Fruit fly (Drosophila melanogaster): ENCODE data around the gene CG34367.
A peak's percentile ranks its signal among the peaks of the same experiment; 100 is the strongest.

Gene CG34367

dm6 chr2L:10386208-10386805, 32.6 kb upstream of the CG34367 start, which contains the start of the genes Cdk1 and mRpS7 (continued):
- TF ChIP-seq CG13775 (GFP tag; optimal IDR thresholded peaks at IDR 0.05) (peak; percentile 80), Doc3 (GFP tag; IDR thresholded peaks at IDR 0.05; ENCODE audit: partially characterized antibody) (no peak), CG18476 (GFP tag; optimal IDR thresholded peaks at IDR 0.05) (peak; percentile 64), p53 (GFP tag; optimal IDR thresholded peaks at IDR 0.05) (no peak), CG30403 (GFP tag; optimal IDR thresholded peaks at IDR 0.05) (peak; percentile 83), Mad (GFP tag; optimal IDR thresholded peaks at IDR 0.05) (peak; percentile 40), CG4404 (GFP tag; IDR thresholded peaks at IDR 0.05) (peak; percentile 48), Ets97D (GFP tag; optimal IDR thresholded peaks at IDR 0.05) (peak; percentile 31), CG13894 (tag; optimal IDR thresholded peaks at IDR 0.05) (peak; percentile 47), Camta (GFP tag; optimal IDR thresholded peaks at IDR 0.05) (peak; percentile 57), rib (GFP tag; IDR thresholded peaks at IDR 0.05) (no peak), Aef1 (GFP tag; IDR thresholded peaks at IDR 0.05) (peak; percentile 53), CG8281 (tag; optimal IDR thresholded peaks at IDR 0.05) (no peak), CG9797 (GFP tag; optimal IDR thresholded peaks at IDR 0.05) (peak; percentile 28), CG3407 (GFP tag; optimal IDR thresholded peaks at IDR 0.05) (peak; percentile 44), CG17829 (tag; optimal IDR thresholded peaks at IDR 0.05) (peak; percentile 70), otp (GFP tag; IDR thresholded peaks at IDR 0.05) (0 out of 3 replicates have a peak, but pooled peaks have one; percentile 41), bcd (GFP tag; optimal IDR thresholded peaks at IDR 0.05) (peak; percentile 71), CG2712 (tag; optimal IDR thresholded peaks at IDR 0.05) (peak; percentile 84), CG2116 (GFP tag; optimal IDR thresholded peaks at IDR 0.05) (peak; percentile 84), CG14860 (GFP tag; IDR thresholded peaks at IDR 0.05; ENCODE audit: partially characterized antibody) (no peak), org-1 (GFP tag; optimal IDR thresholded peaks at IDR 0.05) (no peak), kni (GFP tag; optimal IDR thresholded peaks at IDR 0.05) (no peak), scrt (GFP tag; optimal IDR thresholded peaks at IDR 0.05) (peak; percentile 38), CG3163 (GFP tag; optimal IDR thresholded peaks at IDR 0.05) (peak; percentile 8), CG34422 (GFP tag; IDR thresholded peaks at IDR 0.05) (peak; percentile 34; the same call in 2 of the 3 replicates), zf30C (GFP tag; optimal IDR thresholded peaks at IDR 0.05) (no peak), CG2120 (GFP tag; optimal IDR thresholded peaks at IDR 0.05) (peak; percentile 80), Neu2 (GFP tag; optimal IDR thresholded peaks at IDR 0.05; ENCODE audit: borderline replicate concordance) (no peak), ranshi (GFP tag; IDR thresholded peaks at IDR 0.05) (0 out of 2 replicates have a peak, but pooled peaks have one; percentile 68), CG13296 (GFP tag; optimal IDR thresholded peaks at IDR 0.05) (peak; percentile 54), CG2202 (tag; optimal IDR thresholded peaks at IDR 0.05) (no peak), CG2875 (GFP tag; optimal IDR thresholded peaks at IDR 0.05) (peak; percentile 27), CG4854 (GFP tag; optimal IDR thresholded peaks at IDR 0.05) (peak; percentile 40), CG12236 (GFP tag; optimal IDR thresholded peaks at IDR 0.05) (no peak), Dip3 (GFP tag; optimal IDR thresholded peaks at IDR 0.05) (peak; percentile 53), NFAT (GFP tag; IDR thresholded peaks at IDR 0.05) (no peak), CG17612 (GFP tag; IDR thresholded peaks at IDR 0.05) (no peak), Hmx (GFP tag; optimal IDR thresholded peaks at IDR 0.05) (peak; percentile 37), Dek (tag; optimal IDR thresholded peaks at IDR 0.05) (peak; percentile 81), phol (tag; optimal IDR thresholded peaks at IDR 0.05) (peak; percentile 89), CG6765 (GFP tag; optimal IDR thresholded peaks at IDR 0.05) (no peak), unpg (GFP tag; optimal IDR thresholded peaks at IDR 0.05) (peak; percentile 79), cato (GFP tag; optimal IDR thresholded peaks at IDR 0.05; ENCODE audit: borderline replicate concordance) (peak; percentile 63), CG5953 (GFP tag; IDR thresholded peaks at IDR 0.05) (0 out of 2 replicates have a peak, but pooled peaks have one; percentile 52), CG9932 (GFP tag; IDR thresholded peaks at IDR 0.05) (peak; percentile 35; the same call in 1 of the 2 replicates), Bgb (GFP tag; IDR thresholded peaks at IDR 0.05; ENCODE audit: partially characterized antibody) (no peak), psq (GFP tag; optimal IDR thresholded peaks at IDR 0.05) (no peak), Lpt (GFP tag; optimal IDR thresholded peaks at IDR 0.05) (no peak), twi (tag; optimal IDR thresholded peaks at IDR 0.05) (peak; percentile 62)

All from whole organism, embryonic.